Worm (Caenorhabditis elegans) whole organism, L4 larva: ENCODE data around the gene F54F7.9.

ENCODE experiments used
- D1046.2 ChIP-seq: fragments of 200-800 bp; sonication (Bioruptor generic); IDR thresholded peaks from 2 replicates; pipeline ENCODE4 v1.3.6; 2022; ENCODE audit warnings: missing genetic modification characterization, missing compliant biosample characterization
- ZK337.2 ChIP-seq: fragments of 200-800 bp; sonication (Bioruptor generic); IDR thresholded peaks from 2 replicates; pipeline ENCODE4 v1.3.6; 2022; ENCODE audit warnings: missing genetic modification reagents, missing genetic modification characterization, missing compliant biosample characterization
- aly-2 ChIP-seq: sonication (generic microtip); optimal IDR thresholded peaks from 2 replicates; lab custom pipeline; 2018; ENCODE audit warnings: missing biosample characterization, missing genetic modification characterization
- ceh-44 ChIP-seq: fragments of 200-800 bp; sonication (Bioruptor generic); IDR thresholded peaks from 2 replicates; pipeline ENCODE4 v1.3.6; 2022; ENCODE audit warnings: missing genetic modification reagents, missing genetic modification characterization, missing compliant biosample characterization
- ceh-62 ChIP-seq: sonication (generic microtip); optimal IDR thresholded peaks from 2 replicates; lab custom pipeline; 2017; ENCODE audit warnings: missing biosample characterization, missing genetic modification characterization
- daf-16 ChIP-seq, 3 experiments: sonication (generic microtip); optimal IDR thresholded peaks; 2 replicates each; lab custom pipeline; 2016 to 2017; ENCODE audit warnings: missing genetic modification characterization in 3 of 3, missing genetic modification reagents in 3 of 3, mild to moderate bottlenecking in 2 of 3, missing compliant biosample characterization in 2 of 3, missing biosample characterization in 1 of 3, moderate library complexity in 1 of 3
- daf-19 ChIP-seq: fragments of 200-800 bp; sonication (Bioruptor generic); conservative IDR thresholded peaks from 2 replicates; pipeline ENCODE4 v1.3.6; 2022; ENCODE audit warnings: missing genetic modification characterization, missing compliant biosample characterization
- dmd-9 ChIP-seq: fragments of 200-800 bp; sonication (Bioruptor generic); IDR thresholded peaks from 2 replicates; pipeline ENCODE4 v1.3.6; 2022; ENCODE audit warnings: missing genetic modification reagents, missing genetic modification characterization, missing compliant biosample characterization
- dpl-1 ChIP-seq: fragments of 150-350 bp; optimal IDR thresholded peaks from 2 replicates; lab custom pipeline; 2014; ENCODE audit warnings: missing biosample characterization, missing genetic modification reagents, missing genetic modification characterization
- duxl-1 ChIP-seq: sonication (generic microtip); optimal IDR thresholded peaks from 2 replicates; lab custom pipeline; 2016; ENCODE audit warnings: mild to moderate bottlenecking, missing genetic modification characterization, moderate library complexity, missing compliant biosample characterization; ENCODE audit not compliant: poor library complexity
- dve-1 ChIP-seq: sonication (generic microtip); optimal IDR thresholded peaks from 2 replicates; lab custom pipeline; 2017; ENCODE audit warnings: antibody characterized with exemption, mild to moderate bottlenecking, missing genetic modification characterization, missing compliant biosample characterization; ENCODE audit not compliant: insufficient read depth
- hlh-11 ChIP-seq: fragments of 200-800 bp; sonication (Bioruptor generic); optimal IDR thresholded peaks from 2 replicates; lab custom pipeline; 2018; ENCODE audit warnings: mild to moderate bottlenecking, missing genetic modification characterization, missing compliant biosample characterization
- hlh-30 ChIP-seq: sonication (generic microtip); optimal IDR thresholded peaks from 2 replicates; lab custom pipeline; 2017; ENCODE audit warnings: antibody characterized with exemption, mild to moderate bottlenecking, missing genetic modification characterization, missing compliant biosample characterization; ENCODE audit not compliant: insufficient read depth
- hmg-1.1 ChIP-seq: fragments of 200-800 bp; sonication (Bioruptor generic); IDR thresholded peaks from 2 replicates; pipeline ENCODE4 v1.3.6; 2022; ENCODE audit warnings: missing genetic modification reagents, missing genetic modification characterization, missing compliant biosample characterization
- lsy-2 ChIP-seq, 2 experiments: fragments of 150-350 bp in 1 of 2; sonication (generic microtip) in 1 of 2; optimal IDR thresholded peaks; 2 replicates each; lab custom pipeline; 2014 to 2017; ENCODE audit warnings: missing biosample characterization in 2 of 2, missing genetic modification characterization in 2 of 2
- mdl-1 ChIP-seq, 2 experiments: fragments of 150-350 bp in 1 of 2; sonication (generic microtip) in 1 of 2; optimal IDR thresholded peaks; 2 replicates each; lab custom pipeline; 2014 to 2017; ENCODE audit warnings: missing biosample characterization in 2 of 2, missing genetic modification characterization in 2 of 2
- mdt-29 ChIP-seq: fragments of 200-800 bp; sonication (Bioruptor generic); IDR thresholded peaks from 2 replicates; pipeline ENCODE4 v1.3.6; 2022; ENCODE audit warnings: missing genetic modification reagents, missing genetic modification characterization, missing compliant biosample characterization
- mes-2 ChIP-seq: sonication (generic microtip); optimal IDR thresholded peaks from 2 replicates; lab custom pipeline; 2016; ENCODE audit warnings: missing genotype, mild to moderate bottlenecking, missing genetic modification characterization, missing compliant biosample characterization; ENCODE audit not compliant: poor library complexity, severe bottlenecking
- mxl-3 ChIP-seq: fragments of 200-800 bp; sonication (Bioruptor generic); optimal IDR thresholded peaks from 2 replicates; lab custom pipeline; 2018; ENCODE audit warnings: mild to moderate bottlenecking, missing genetic modification characterization, missing compliant biosample characterization
- nhr-111 ChIP-seq: fragments of 200-800 bp; sonication (Bioruptor generic); optimal IDR thresholded peaks from 2 replicates; lab custom pipeline; 2018; ENCODE audit warnings: mild to moderate bottlenecking, missing genetic modification characterization, missing compliant biosample characterization
- nhr-28 ChIP-seq: fragments of 150-350 bp; optimal IDR thresholded peaks from 2 replicates; lab custom pipeline; 2014; ENCODE audit warnings: missing biosample characterization, missing genetic modification characterization
- nhr-41 ChIP-seq: fragments of 200-800 bp; sonication (Bioruptor generic); IDR thresholded peaks from 2 replicates; pipeline ENCODE4 v1.3.6; 2022; ENCODE audit warnings: missing genetic modification reagents, missing genetic modification characterization, missing compliant biosample characterization
- nhr-48 ChIP-seq: sonication (generic microtip); optimal IDR thresholded peaks from 2 replicates; lab custom pipeline; 2016; ENCODE audit warnings: mild to moderate bottlenecking, missing genetic modification characterization, missing compliant biosample characterization
- nhr-6 ChIP-seq: fragments of 150-350 bp; optimal IDR thresholded peaks from 2 replicates; lab custom pipeline; 2014; ENCODE audit warnings: missing biosample characterization, missing genetic modification characterization
- nhr-77 ChIP-seq: fragments of 150-350 bp; optimal IDR thresholded peaks from 2 replicates; lab custom pipeline; 2014; ENCODE audit warnings: missing biosample characterization, missing genetic modification characterization
- pha-4 ChIP-seq, 2 experiments: fragments of 150-350 bp in 1 of 2; fragments of 200-800 bp in 1 of 2; sonication (Bioruptor generic) in 1 of 2; IDR thresholded peaks in 1 of 2; optimal IDR thresholded peaks in 1 of 2; 2 replicates each; pipeline versions ENCODE4 v1.3.6 to Lab custom; 2014 to 2022; ENCODE audit warnings: missing genetic modification characterization in 2 of 2, missing genetic modification reagents in 2 of 2, missing biosample characterization in 1 of 2, missing compliant biosample characterization in 1 of 2
- pqm-1 ChIP-seq: sonication (generic microtip); optimal IDR thresholded peaks from 2 replicates; lab custom pipeline; 2017; ENCODE audit warnings: missing biosample characterization, missing genetic modification characterization
- sdz-12 ChIP-seq: fragments of 200-800 bp; sonication (Bioruptor generic); optimal IDR thresholded peaks from 2 replicates; lab custom pipeline; 2018; ENCODE audit warnings: mild to moderate bottlenecking, missing genetic modification characterization, missing compliant biosample characterization
- skn-1 ChIP-seq: fragments of 150-350 bp; optimal IDR thresholded peaks from 2 replicates; lab custom pipeline; 2014; ENCODE audit warnings: missing biosample characterization, missing genetic modification characterization
- tra-1 ChIP-seq: fragments of 200-800 bp; sonication (Bioruptor generic); IDR thresholded peaks from 2 replicates; pipeline ENCODE4 v1.3.6; 2022; ENCODE audit warnings: missing genetic modification reagents, missing genetic modification characterization, missing compliant biosample characterization
- unc-39 ChIP-seq: sonication (generic microtip); optimal IDR thresholded peaks from 2 replicates; lab custom pipeline; 2017; ENCODE audit warnings: missing biosample characterization, missing genetic modification characterization
- unc-62 ChIP-seq, 3 experiments: fragments of 150-350 bp in 1 of 3; sonication (generic microtip); optimal IDR thresholded peaks in 2 of 3; peaks in 1 of 3; 1 replicate in 1 of 3; 2 replicates in 2 of 3; lab custom pipeline; 2014 to 2017; ENCODE audit warnings: missing biosample characterization in 3 of 3, missing genetic modification characterization in 3 of 3, missing genetic modification reagents in 3 of 3, missing genotype in 1 of 3
- ztf-11 ChIP-seq: fragments of 150-350 bp; optimal IDR thresholded peaks from 2 replicates; lab custom pipeline; 2014; ENCODE audit warnings: missing biosample characterization, missing genetic modification characterization
- ztf-7 ChIP-seq: fragments of 150-350 bp; optimal IDR thresholded peaks from 2 replicates; lab custom pipeline; 2014; ENCODE audit warnings: missing biosample characterization, missing genetic modification characterization

The F54F7.9 gene

DNA sequence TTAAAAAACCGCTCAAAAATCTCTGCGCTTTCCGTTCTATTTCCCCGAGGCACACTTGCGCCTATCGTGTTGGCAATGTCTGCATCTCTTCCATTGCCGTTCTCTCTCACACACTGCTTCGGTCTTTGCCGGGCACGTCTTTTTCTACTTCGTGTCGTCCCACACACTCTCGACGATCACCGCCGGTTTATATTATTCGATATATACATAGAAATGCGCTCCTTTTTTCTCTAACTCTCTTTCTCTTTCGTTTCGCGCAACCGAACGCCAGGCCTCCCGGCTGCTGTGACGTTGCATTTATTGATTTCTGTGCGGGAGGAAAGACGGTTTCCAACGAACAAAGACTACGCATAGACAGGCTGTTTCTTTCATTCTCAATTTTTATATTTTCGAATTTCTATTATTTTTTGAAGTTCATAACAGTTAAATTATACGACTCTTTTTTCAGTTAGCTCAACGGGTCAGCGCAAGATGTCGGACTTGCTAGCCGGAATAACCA lies 50.4 kb downstream of the F54F7.9 start, which contains the start of gene rsd-3 (continued):
- no peak for TF ChIP-seq tra-1 (GFP tag; lab: Robert Waterston, UW)
- TF ChIP-seq mes-2 (tag; lab: Kevin White, UChicago): peak; percentile 67
- TF ChIP-seq ZK337.2: no peak
- peak; percentile 30 for TF ChIP-seq duxl-1 (tag; lab: Kevin White, UChicago)
- TF ChIP-seq nhr-48 (tag; lab: Kevin White, UChicago): peak; percentile 27
- no peak for TF ChIP-seq ceh-62 (tag; lab: Kevin White, UChicago)
- TF ChIP-seq nhr-77 (tag; lab: Kevin White, UChicago): no peak
- TF ChIP-seq aly-2: no peak
- no peak for TF ChIP-seq ceh-44 (GFP tag; lab: Robert Waterston, UW)
- TF ChIP-seq pqm-1 (tag; lab: Kevin White, UChicago): no peak
- peak; percentile 20 for TF ChIP-seq dpl-1
- TF ChIP-seq mdl-1 (tag; optimal IDR thresholded peaks at IDR 0.05; lab: Kevin White, UChicago): peak in 1 of 2 experiments; percentile 65
- TF ChIP-seq skn-1: no peak
- TF ChIP-seq ztf-11 (tag; lab: Kevin White, UChicago): no peak
- TF ChIP-seq hmg-1.1: peak; percentile 67
- no peak for TF ChIP-seq nhr-111 (GFP tag; lab: Kevin White, UChicago)
- TF ChIP-seq nhr-41: no peak
- TF ChIP-seq dve-1 (tag; lab: Kevin White, UChicago): peak; percentile 81
- TF ChIP-seq unc-62 (GFP tag; optimal IDR thresholded peaks at IDR 0.05 in 1 of 2; lab: Kevin White, UChicago): peak in 1 of 2 experiments; percentile 87
- TF ChIP-seq unc-62 (tag; optimal IDR thresholded peaks at IDR 0.05; lab: Kevin White, UChicago): no peak
- peak; percentile 38; the same call in 1 of the 2 replicates for TF ChIP-seq pha-4 (GFP tag; IDR thresholded peaks at IDR 0.05; lab: Robert Waterston, UW)
- TF ChIP-seq pha-4 (tag; optimal IDR thresholded peaks at IDR 0.05; lab: Kevin White, UChicago): peak; percentile 70
- peak in 1 of 2 experiments; percentile 49 for TF ChIP-seq lsy-2 (tag; optimal IDR thresholded peaks at IDR 0.05; lab: Kevin White, UChicago)
- no peak for TF ChIP-seq daf-16 (GFP tag; optimal IDR thresholded peaks at IDR 0.05; lab: Kevin White, UChicago)
- TF ChIP-seq daf-16 (tag; optimal IDR thresholded peaks at IDR 0.05; lab: Kevin White, UChicago): peak; percentile 45
- TF ChIP-seq ztf-7: peak; percentile 43
- no peak for TF ChIP-seq daf-19 (GFP tag; lab: Robert Waterston, UW)
- peak; percentile 56 for TF ChIP-seq nhr-6
- TF ChIP-seq mdt-29 (GFP tag; lab: Robert Waterston, UW): no peak
- TF ChIP-seq D1046.2 (GFP tag; lab: Robert Waterston, UW): no peak
- TF ChIP-seq sdz-12 (GFP tag; lab: Kevin White, UChicago): no peak
- peak; percentile 63 for TF ChIP-seq mxl-3 (GFP tag; lab: Kevin White, UChicago)
- TF ChIP-seq hlh-30 (tag; lab: Kevin White, UChicago): peak; percentile 71
- TF ChIP-seq nhr-28 (tag; lab: Kevin White, UChicago): peak; percentile 74
- TF ChIP-seq unc-39 (tag; lab: Kevin White, UChicago): no peak
- peak; percentile 84 for TF ChIP-seq hlh-11 (tag; lab: Kevin White, UChicago)
- TF ChIP-seq dmd-9 (GFP tag; lab: Robert Waterston, UW): no peak
